Fruit fly (Drosophila melanogaster) whole organism, wandering third instar larva: ENCODE measurements around the gene ATPsynbetaL.
A peak's percentile ranks its signal among the peaks of the same experiment; 100 is the strongest.

Experiments used
- CG9705 ChIP-seq: fragments of 200-800 bp; sonication (Bioruptor generic); optimal IDR thresholded peaks from 2 replicates; lab custom pipeline; 2018; ENCODE audit warnings: missing biosample characterization, mild to moderate bottlenecking, missing genetic modification characterization
- CrebA ChIP-seq: fragments of 200-800 bp; sonication (Bioruptor generic); optimal IDR thresholded peaks from 2 replicates; lab custom pipeline; 2016; ENCODE audit warnings: missing biosample characterization, mild to moderate bottlenecking, missing genetic modification characterization, borderline replicate concordance
- Dfd ChIP-seq: fragments of >200 bp; optimal IDR thresholded peaks from 2 replicates; lab custom pipeline; 2017; ENCODE audit warnings: missing biosample characterization, missing genetic modification characterization
- Dif ChIP-seq: fragments of 200-275, 200-300 bp; sonication (Bioruptor generic); optimal IDR thresholded peaks from 2 replicates; lab custom pipeline; 2018; ENCODE audit warnings: missing biosample characterization, missing genetic modification characterization; ENCODE audit not compliant: partially characterized antibody
- HLH106 ChIP-seq: fragments of 200-800 bp; optimal IDR thresholded peaks from 3 replicates; lab custom pipeline; 2019; ENCODE audit warnings: missing biosample characterization, mild to moderate bottlenecking, missing genetic modification characterization, moderate library complexity
- Hnf4 ChIP-seq: fragments of 200-800 bp; sonication (Bioruptor generic); optimal IDR thresholded peaks from 2 replicates; lab custom pipeline; 2016; ENCODE audit warnings: missing biosample characterization, mild to moderate bottlenecking, missing genetic modification characterization
- Hr78 ChIP-seq: fragments of >200 bp; optimal IDR thresholded peaks from 2 replicates; lab custom pipeline; 2017; ENCODE audit warnings: missing biosample characterization, missing genetic modification characterization
- Hr83 ChIP-seq: fragments of 200-300 bp; sonication (Bioruptor generic); optimal IDR thresholded peaks from 2 replicates; lab custom pipeline; 2016; ENCODE audit warnings: missing biosample characterization, mild to moderate bottlenecking, missing genetic modification characterization, moderate library complexity; ENCODE audit not compliant: poor library complexity, severe bottlenecking
- Jra ChIP-seq: sonication (Bioruptor generic); optimal IDR thresholded peaks from 2 replicates; lab custom pipeline; 2016; ENCODE audit warnings: missing biosample characterization, missing genetic modification characterization
- Mio ChIP-seq: sonication (Bioruptor generic); optimal IDR thresholded peaks from 2 replicates; lab custom pipeline; 2016; ENCODE audit warnings: missing biosample characterization, missing genetic modification characterization
- N ChIP-seq: fragments of >200 bp; optimal IDR thresholded peaks from 2 replicates; lab custom pipeline; 2018; ENCODE audit warnings: missing biosample characterization, missing external identifiers, missing genetic modification characterization
- OdsH ChIP-seq: fragments of 200-800 bp; sonication (Bioruptor generic); optimal IDR thresholded peaks from 2 replicates; lab custom pipeline; 2016; ENCODE audit warnings: missing biosample characterization, mild to moderate bottlenecking, missing genetic modification characterization
- Rel ChIP-seq, 2 experiments: fragments of 200-800 bp; sonication (Bioruptor generic) in 1 of 2; optimal IDR thresholded peaks; 2 replicates in 1 of 2; 3 replicates in 1 of 2; lab custom pipeline; 2016 to 2019; ENCODE audit warnings: mild to moderate bottlenecking in 2 of 2, missing biosample characterization in 2 of 2, missing genetic modification characterization in 2 of 2, moderate library complexity in 1 of 2
- Vsx2 ChIP-seq: fragments of 200-300, 225-300 bp; sonication (Bioruptor generic); optimal IDR thresholded peaks from 2 replicates; lab custom pipeline; 2018; ENCODE audit warnings: missing biosample characterization, missing genetic modification characterization; ENCODE audit not compliant: partially characterized antibody
- br ChIP-seq: fragments of 200-800 bp; sonication (Bioruptor generic); optimal IDR thresholded peaks from 2 replicates; lab custom pipeline; 2016; ENCODE audit warnings: missing biosample characterization, missing genetic modification characterization
- brk ChIP-seq: fragments of 200-800 bp; sonication (Bioruptor generic); optimal IDR thresholded peaks from 2 replicates; lab custom pipeline; 2016; ENCODE audit warnings: missing biosample characterization, mild to moderate bottlenecking, missing genetic modification characterization
- dl ChIP-seq, 2 experiments: fragments of 175-275, 200-275 bp in 1 of 2; fragments of 200-275 bp in 1 of 2; sonication (Bioruptor generic); optimal IDR thresholded peaks; lab custom pipeline; 2018; ENCODE audit warnings: mild to moderate bottlenecking in 2 of 2, missing biosample characterization in 2 of 2, missing genetic modification characterization in 2 of 2, moderate library complexity in 2 of 2; ENCODE audit not compliant: partially characterized antibody in 2 of 2, insufficient read depth in 1 of 2
- dmrt93B ChIP-seq: fragments of 200-800 bp; sonication (Bioruptor generic); optimal IDR thresholded peaks from 2 replicates; lab custom pipeline; 2018; ENCODE audit warnings: missing biosample characterization, mild to moderate bottlenecking, missing genetic modification characterization
- foxo ChIP-seq, 2 experiments: fragments of 200-800 bp; sonication (Bioruptor generic); optimal IDR thresholded peaks; 2 replicates in 1 of 2; 3 replicates in 1 of 2; lab custom pipeline; 2016 to 2017; ENCODE audit warnings: missing biosample characterization in 2 of 2, missing genetic modification characterization in 2 of 2
- fru ChIP-seq: fragments of 200-800 bp; sonication (Bioruptor generic); optimal IDR thresholded peaks from 3 replicates; lab custom pipeline; 2016; ENCODE audit warnings: missing biosample characterization, mild to moderate bottlenecking, missing genetic modification characterization
- h ChIP-seq: fragments of 200-800 bp; sonication (Bioruptor generic); optimal IDR thresholded peaks from 3 replicates; lab custom pipeline; 2016; ENCODE audit warnings: missing biosample characterization, mild to moderate bottlenecking, missing genetic modification characterization
- jim ChIP-seq: fragments of 175-275, 200-325 bp; sonication (Bioruptor generic); optimal IDR thresholded peaks from 2 replicates; lab custom pipeline; 2016; ENCODE audit warnings: missing biosample characterization, mild to moderate bottlenecking, missing genetic modification characterization
- lola ChIP-seq: fragments of >200 bp; optimal IDR thresholded peaks from 2 replicates; lab custom pipeline; 2017; ENCODE audit warnings: missing biosample characterization, missing genetic modification characterization
- sage ChIP-seq: fragments of 200-800 bp; sonication (Bioruptor generic); optimal IDR thresholded peaks from 2 replicates; lab custom pipeline; 2016; ENCODE audit warnings: missing biosample characterization, mild to moderate bottlenecking, missing genetic modification characterization
- sv ChIP-seq: fragments of 200-800 bp; sonication (Bioruptor generic); optimal IDR thresholded peaks from 3 replicates; lab custom pipeline; 2016; ENCODE audit warnings: missing biosample characterization, missing genetic modification characterization
- tai ChIP-seq: sonication (Bioruptor generic); optimal IDR thresholded peaks from 2 replicates; lab custom pipeline; 2016; ENCODE audit warnings: missing biosample characterization, missing genetic modification characterization
- woc ChIP-seq: sonication (Bioruptor generic); optimal IDR thresholded peaks from 2 replicates; lab custom pipeline; 2016; ENCODE audit warnings: missing biosample characterization, mild to moderate bottlenecking, missing genetic modification characterization

ATPsynbetaL gene

DNA sequence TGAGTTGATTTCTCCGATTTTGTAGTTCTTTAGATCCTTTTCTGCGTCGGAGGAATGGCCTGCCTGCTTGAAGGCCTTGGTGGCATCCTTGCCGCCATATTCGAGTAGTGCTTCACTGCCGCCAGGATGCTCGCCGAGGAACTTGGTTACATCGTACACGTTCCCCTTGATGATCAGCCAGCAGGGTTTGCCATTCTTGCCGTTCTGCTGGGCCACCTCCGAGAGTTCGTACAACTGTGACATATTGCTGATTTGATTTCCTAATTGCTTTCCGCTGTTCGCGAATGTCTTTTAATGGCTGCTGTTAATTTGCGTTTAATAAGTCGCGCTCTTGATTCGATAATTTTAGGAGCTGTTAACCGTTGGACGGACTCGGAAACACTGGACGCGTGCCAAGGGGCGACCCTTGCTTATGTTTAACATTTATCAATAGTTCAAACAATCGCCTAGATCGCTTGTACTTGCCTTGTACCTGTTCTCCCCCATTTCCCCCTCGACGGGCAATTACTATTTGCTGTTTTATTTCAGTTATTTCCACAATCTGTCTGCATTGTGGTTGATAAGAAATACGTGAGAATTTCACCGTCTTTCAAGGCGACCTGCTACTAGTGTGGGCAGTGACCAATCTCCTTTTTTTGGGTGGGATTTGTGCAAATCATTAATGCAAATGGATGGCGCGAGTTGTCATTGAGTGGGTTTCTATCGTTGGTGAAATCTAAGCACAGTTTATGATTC is 39.4 kb downstream of the ATPsynbetaL start:
- no peak for TF ChIP-seq Vsx2 (GFP tag; lab: Kevin White, UChicago)
- no peak for TF ChIP-seq Hr83 (GFP tag; lab: Kevin White, UChicago)
- no peak for TF ChIP-seq Hr78 (GFP tag; lab: Kevin White, UChicago)
- no peak for TF ChIP-seq tai (GFP tag; lab: Kevin White, UChicago)
- TF ChIP-seq Jra (GFP tag; lab: Kevin White, UChicago): no peak
- no peak for TF ChIP-seq brk (GFP tag; lab: Kevin White, UChicago)
- TF ChIP-seq, all 38 proteins: peak for 0

DNA sequence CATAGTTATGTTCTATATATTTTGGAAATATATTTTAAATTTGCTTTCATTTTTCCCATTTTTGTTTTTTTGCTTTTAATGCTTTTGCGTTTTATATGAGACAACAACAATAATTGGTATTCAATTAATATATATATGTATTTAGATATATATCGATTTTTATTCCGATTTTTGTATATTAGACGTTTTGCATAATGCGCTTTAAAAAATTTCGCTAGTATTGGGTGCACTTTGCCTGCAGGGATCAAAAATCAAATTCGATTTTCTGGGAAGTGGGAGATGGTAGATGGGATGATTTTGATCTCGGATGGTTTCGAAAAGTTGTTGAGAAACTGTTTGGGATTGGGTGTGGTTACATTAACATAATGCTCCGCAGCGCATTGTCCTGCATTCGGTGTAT is 40.1 kb downstream of the ATPsynbetaL start, which contains the start of gene CG5157:
TSS of gene CG5157 (minus strand) at position 101 of the 400 bp plus-strand sequence.
- no peak for TF ChIP-seq Dif (GFP tag; lab: Kevin White, UChicago)
- no peak for TF ChIP-seq fru (GFP tag; lab: Kevin White, UChicago)
- TF ChIP-seq N (GFP tag; lab: Kevin White, UChicago): no peak
- no peak for TF ChIP-seq CrebA
- TF ChIP-seq woc: no peak
- TF ChIP-seq Hr83 (GFP tag; lab: Kevin White, UChicago): no peak
- TF ChIP-seq sv (GFP tag; lab: Kevin White, UChicago): no peak
- TF ChIP-seq Jra (GFP tag; lab: Kevin White, UChicago): no peak
- TF ChIP-seq lola (GFP tag; lab: Kevin White, UChicago): no peak
- TF ChIP-seq CG9705 (GFP tag; lab: Kevin White, UChicago): no peak
- TF ChIP-seq Rel (GFP tag; optimal IDR thresholded peaks at IDR 0.05; lab: Kevin White, UChicago): no peak
- TF ChIP-seq Rel (tag; optimal IDR thresholded peaks at IDR 0.05; lab: Kevin White, UChicago): no peak
- TF ChIP-seq jim (GFP tag; lab: Kevin White, UChicago): no peak
- no peak for TF ChIP-seq foxo (GFP tag; optimal IDR thresholded peaks at IDR 0.05; lab: Kevin White, UChicago)
- TF ChIP-seq sage (GFP tag; lab: Kevin White, UChicago): no peak
- TF ChIP-seq Dfd (GFP tag; lab: Kevin White, UChicago): no peak
- TF ChIP-seq h: no peak
- no peak for TF ChIP-seq dmrt93B

DNA sequence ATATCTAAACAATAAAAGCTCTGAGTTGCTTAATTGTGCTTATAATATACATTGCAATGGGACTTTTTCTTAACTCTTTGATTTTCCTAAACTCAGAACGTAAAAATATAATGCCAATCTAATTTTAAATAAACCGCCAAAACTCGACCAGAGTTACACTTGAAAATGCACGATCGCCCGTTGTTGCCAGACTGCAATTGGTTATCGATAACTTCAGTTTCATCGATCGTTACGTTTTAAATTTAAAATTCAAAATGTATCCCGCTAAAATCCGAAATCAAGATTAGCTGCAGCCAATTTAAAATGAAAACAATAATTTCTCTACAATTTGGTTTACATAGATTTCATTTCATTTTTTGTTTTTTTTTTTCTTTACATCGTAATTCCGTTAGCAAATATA is 41.5 kb downstream of the ATPsynbetaL start:
- TF ChIP-seq brk (GFP tag; lab: Kevin White, UChicago) (peak; percentile 38), foxo (GFP tag; optimal IDR thresholded peaks at IDR 0.05; lab: Kevin White, UChicago) (no peak), h (no peak), Dif (GFP tag; lab: Kevin White, UChicago) (peak; percentile 34), dl (GFP tag; optimal IDR thresholded peaks at IDR 0.05; lab: Kevin White, UChicago; ENCODE audit: insufficient read depth in 1 of 2, partially characterized antibody in 2 of 2) (no peak), CG9705 (GFP tag; lab: Kevin White, UChicago) (no peak), Mio (GFP tag; lab: Kevin White, UChicago) (no peak)

DNA sequence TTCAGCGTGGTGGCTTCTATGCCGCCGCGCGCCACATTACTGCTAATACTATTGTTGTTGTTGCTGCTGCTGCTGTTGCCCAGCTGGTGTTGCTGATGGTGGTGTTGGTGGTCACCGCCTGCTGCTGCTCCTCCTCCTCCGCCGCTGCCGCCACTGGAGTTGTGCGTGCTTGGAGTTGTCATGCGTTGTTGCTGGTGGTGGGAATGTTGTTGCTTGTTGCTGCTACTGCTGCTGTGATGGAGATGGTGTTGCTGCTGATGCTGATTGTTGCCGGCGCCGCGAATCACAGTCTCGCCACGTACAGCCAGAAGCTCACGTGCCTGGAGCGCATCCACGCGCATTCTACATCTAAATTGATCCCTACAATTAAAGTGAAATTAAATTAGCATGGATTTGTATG is 43.9 kb downstream of the ATPsynbetaL start:
- no peak for TF ChIP-seq sv (GFP tag; lab: Kevin White, UChicago)
- TF ChIP-seq HLH106 (tag; lab: Kevin White, UChicago): no peak
- TF ChIP-seq CG9705 (GFP tag; lab: Kevin White, UChicago): no peak
- TF ChIP-seq br (GFP tag; lab: Kevin White, UChicago): no peak
- TF ChIP-seq Dfd (GFP tag; lab: Kevin White, UChicago): peak; percentile 93
- TF ChIP-seq, all 38 proteins: peak for 1

DNA sequence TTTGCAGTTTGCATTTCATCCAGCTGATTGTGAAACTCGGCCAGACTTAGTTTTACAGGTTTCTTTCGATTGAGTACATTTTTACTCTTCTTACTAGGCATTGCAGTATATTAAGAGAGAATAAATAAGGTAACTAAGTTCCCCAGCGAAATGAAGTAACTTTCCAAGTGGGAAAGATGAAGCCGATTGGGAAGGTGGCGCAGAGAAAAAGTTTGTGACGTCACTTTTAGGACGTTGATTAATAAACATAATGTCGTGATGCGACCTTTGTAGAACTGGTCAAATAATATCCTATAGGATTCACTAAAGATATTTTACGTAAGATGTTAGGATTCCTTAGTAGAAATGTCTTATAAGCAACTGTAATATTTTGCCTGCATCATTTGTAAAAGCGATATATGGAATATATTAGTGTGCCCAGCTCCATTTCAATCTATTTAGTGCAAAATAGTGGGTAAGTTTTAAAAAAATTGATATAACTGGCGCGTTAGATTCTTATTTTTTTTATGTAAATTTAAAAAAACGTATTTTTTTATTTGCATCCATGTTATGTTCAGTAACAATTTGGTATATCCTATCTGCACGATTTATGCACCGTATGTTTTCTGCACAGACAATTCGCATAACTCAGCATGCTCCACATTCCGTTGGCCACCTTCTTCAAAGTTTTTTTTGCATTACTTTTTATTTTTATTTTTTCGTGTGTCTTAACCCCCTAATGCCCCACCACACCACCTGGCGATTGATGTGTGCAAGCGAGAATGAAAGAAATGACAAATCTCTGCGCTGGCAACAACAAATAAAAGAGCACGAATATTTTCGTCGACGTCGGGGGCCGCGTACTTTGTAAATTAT is 46.3 kb downstream of the ATPsynbetaL start, which contains the start of gene CG32152:
TSS of gene CG32152 (minus strand) at position 352 of the 855 bp plus-strand sequence.
- TF ChIP-seq Hnf4 (GFP tag; lab: Kevin White, UChicago): no peak
- no peak for TF ChIP-seq Vsx2 (GFP tag; lab: Kevin White, UChicago)
- TF ChIP-seq OdsH (GFP tag; lab: Kevin White, UChicago): no peak
